Fruit fly (Drosophila melanogaster) whole organism, embryonic: ENCODE results near the gene CG7966.
A peak's percentile ranks its signal among the peaks of the same experiment; 100 is the strongest.

Experiments used
- CG10565 ChIP-seq: fragments of 200-800 bp; sonication (Bioruptor generic); optimal IDR thresholded peaks from 3 replicates; lab custom pipeline; 2016; ENCODE audit warnings: missing biosample characterization, mild to moderate bottlenecking, missing genetic modification characterization
- CG10959 ChIP-seq: fragments of 200-800 bp; sonication (Bioruptor generic); IDR thresholded peaks from 2 replicates; pipeline ENCODE4 v1.3.6; 2022; ENCODE audit warnings: missing biosample characterization, missing genetic modification characterization
- CG12071 ChIP-seq: fragments of 200-800 bp; sonication (Bioruptor generic); optimal IDR thresholded peaks from 3 replicates; lab custom pipeline; 2018; ENCODE audit warnings: missing biosample characterization, mild to moderate bottlenecking, missing genetic modification characterization
- CG12744 ChIP-seq: fragments of 200-800 bp; sonication (Bioruptor generic); optimal IDR thresholded peaks from 2 replicates; lab custom pipeline; 2016; ENCODE audit warnings: missing biosample characterization, missing genetic modification characterization
- CG12769 ChIP-seq: fragments of 200-800 bp; sonication (Bioruptor generic); optimal IDR thresholded peaks from 2 replicates; lab custom pipeline; 2019; ENCODE audit warnings: missing biosample characterization, mild to moderate bottlenecking, missing genetic modification characterization, moderate library complexity
- CG14860 ChIP-seq: fragments of 200-800 bp; sonication (Bioruptor generic); IDR thresholded peaks from 3 replicates; pipeline ENCODE4 v1.3.6; 2022; ENCODE audit warnings: missing biosample characterization, missing genetic modification characterization; ENCODE audit not compliant: partially characterized antibody
- CG15696 ChIP-seq: fragments of 200-800 bp; sonication (Bioruptor generic); optimal IDR thresholded peaks from 2 replicates; lab custom pipeline; 2019; ENCODE audit warnings: missing biosample characterization, mild to moderate bottlenecking, missing genetic modification characterization, moderate library complexity
- CG17361 ChIP-seq: fragments of 200-800 bp; sonication (Bioruptor generic); IDR thresholded peaks from 3 replicates; pipeline ENCODE4 v1.3.6; 2022; ENCODE audit warnings: missing biosample characterization, missing genetic modification characterization
- CG17829 ChIP-seq: fragments of 200-800 bp; optimal IDR thresholded peaks from 2 replicates; lab custom pipeline; 2019; ENCODE audit warnings: missing biosample characterization, mild to moderate bottlenecking, missing genetic modification characterization, moderate library complexity
- CG18764 ChIP-seq: fragments of 200-800 bp; sonication (Bioruptor generic); optimal IDR thresholded peaks from 3 replicates; lab custom pipeline; 2016; ENCODE audit warnings: missing biosample characterization, missing genetic modification characterization
- CG2889 ChIP-seq: fragments of 200-800 bp; sonication (Bioruptor generic); IDR thresholded peaks from 3 replicates; pipeline ENCODE4 v1.3.6; 2022; ENCODE audit warnings: missing biosample characterization, missing genetic modification characterization
- CG30020 ChIP-seq: fragments of 200-800 bp; optimal IDR thresholded peaks from 2 replicates; lab custom pipeline; 2019; ENCODE audit warnings: missing biosample characterization, mild to moderate bottlenecking, missing genetic modification characterization, moderate library complexity
- CG3726 ChIP-seq: fragments of 200-800 bp; sonication (Bioruptor generic); IDR thresholded peaks from 3 replicates; pipeline ENCODE4, ENCODE4 v1.3.6; 2022; ENCODE audit warnings: missing biosample characterization, missing genetic modification characterization
- CG4360 ChIP-seq: fragments of 200-800 bp; sonication (Bioruptor generic); IDR thresholded peaks from 2 replicates; pipeline ENCODE4 v1.3.6; 2022; ENCODE audit warnings: missing biosample characterization, missing genetic modification characterization
- CG5180 ChIP-seq: fragments of 200-800 bp; sonication (Bioruptor generic); optimal IDR thresholded peaks from 3 replicates; lab custom pipeline; 2017; ENCODE audit warnings: missing biosample characterization, missing genetic modification characterization, mild to moderate bottlenecking, moderate library complexity, missing genetic modification reagents
- CG6175 ChIP-seq: fragments of 200-800 bp; sonication (Bioruptor generic); IDR thresholded peaks from 3 replicates; pipeline ENCODE4 v1.3.6; 2022; ENCODE audit warnings: missing biosample characterization, missing genetic modification characterization
- Camta ChIP-seq: fragments of 200-800 bp; sonication (Bioruptor generic); optimal IDR thresholded peaks from 2 replicates; lab custom pipeline; 2016; ENCODE audit warnings: missing biosample characterization, missing genetic modification characterization
- Dbx ChIP-seq: fragments of 200-800 bp; sonication (Bioruptor generic); IDR thresholded peaks from 3 replicates; pipeline ENCODE4 v1.3.6; 2022; ENCODE audit warnings: missing biosample characterization, missing genetic modification characterization
- Gug ChIP-seq: fragments of 200-800 bp; sonication (Bioruptor generic); IDR thresholded peaks from 4 replicates; pipeline ENCODE4 v1.3.6; 2022; ENCODE audit warnings: missing biosample characterization, missing genetic modification characterization
- Hmr ChIP-seq: fragments of 200-800 bp; sonication (Bioruptor generic); optimal IDR thresholded peaks from 3 replicates; lab custom pipeline; 2017; ENCODE audit warnings: mild to moderate bottlenecking, missing biosample characterization, missing genetic modification reagents, missing genetic modification characterization
- Six4 ChIP-seq: fragments of 200-800 bp; sonication (Bioruptor generic); optimal IDR thresholded peaks from 2 replicates; lab custom pipeline; 2016; ENCODE audit warnings: missing biosample characterization, missing genetic modification characterization
- Sox100B ChIP-seq: fragments of 200-800 bp; sonication (Bioruptor generic); optimal IDR thresholded peaks from 3 replicates; lab custom pipeline; 2018; ENCODE audit warnings: missing biosample characterization, mild to moderate bottlenecking, missing genetic modification characterization
- Sox102F ChIP-seq: fragments of 200-800 bp; sonication (Bioruptor generic); optimal IDR thresholded peaks from 2 replicates; lab custom pipeline; 2018; ENCODE audit warnings: missing biosample characterization, mild to moderate bottlenecking, missing genetic modification characterization, moderate library complexity
- Trl ChIP-seq, 3 experiments: fragments of >200 bp in 2 of 3; fragments of 200-800 bp in 1 of 3; sonication (Bioruptor generic) in 1 of 3; optimal IDR thresholded peaks; 2 replicates in 1 of 3; 3 replicates in 2 of 3; lab custom pipeline; 2016 to 2017; ENCODE audit warnings: missing biosample characterization in 1 of 3, missing genetic modification characterization in 1 of 3
- Usf ChIP-seq: fragments of 200-800 bp; sonication (Bioruptor generic); optimal IDR thresholded peaks from 2 replicates; lab custom pipeline; 2017; ENCODE audit warnings: missing genotype, missing biosample characterization, missing genetic modification characterization
- aop ChIP-seq: fragments of 200-800 bp; sonication (Bioruptor generic); IDR thresholded peaks from 2 replicates; pipeline ENCODE4 v1.3.6; 2022; ENCODE audit warnings: missing biosample characterization, missing genetic modification characterization
- ara ChIP-seq: fragments of 200-800 bp; sonication (Bioruptor generic); IDR thresholded peaks from 2 replicates; pipeline ENCODE4 v1.3.6; 2022; ENCODE audit warnings: missing biosample characterization, missing genetic modification characterization
- bcd ChIP-seq: fragments of 200-800 bp; sonication (Bioruptor generic); optimal IDR thresholded peaks from 2 replicates; lab custom pipeline; 2017; ENCODE audit warnings: missing biosample characterization, mild to moderate bottlenecking, missing genetic modification characterization
- chif ChIP-seq, 2 experiments: fragments of 200-800 bp; sonication (Bioruptor generic); optimal IDR thresholded peaks; 3 replicates each; lab custom pipeline; 2016; ENCODE audit warnings: missing biosample characterization in 2 of 2, missing genetic modification characterization in 2 of 2
- dysf ChIP-seq: fragments of 200-800 bp; sonication (Bioruptor generic); IDR thresholded peaks from 3 replicates; pipeline ENCODE4 v1.3.6; 2022; ENCODE audit warnings: missing biosample characterization, missing genetic modification characterization
- ewg ChIP-seq: fragments of 200-800 bp; sonication (Bioruptor generic); optimal IDR thresholded peaks from 3 replicates; lab custom pipeline; 2017; ENCODE audit warnings: mild to moderate bottlenecking, missing biosample characterization, missing genetic modification reagents, missing genetic modification characterization
- fd102C ChIP-seq: fragments of 200-800 bp; sonication (Bioruptor generic); optimal IDR thresholded peaks from 2 replicates; lab custom pipeline; 2018; ENCODE audit warnings: missing biosample characterization, mild to moderate bottlenecking, missing genetic modification characterization, moderate library complexity
- fd96Cb ChIP-seq: fragments of 200-800 bp; sonication (Bioruptor generic); optimal IDR thresholded peaks from 2 replicates; lab custom pipeline; 2018; ENCODE audit warnings: missing biosample characterization, mild to moderate bottlenecking, missing genetic modification characterization, moderate library complexity
- jumu ChIP-seq: fragments of 200-800 bp; sonication (Bioruptor generic); optimal IDR thresholded peaks from 3 replicates; lab custom pipeline; 2016; ENCODE audit warnings: missing biosample characterization, missing genetic modification characterization
- kni ChIP-seq: fragments of 200-800 bp; sonication (Bioruptor generic); optimal IDR thresholded peaks from 3 replicates; lab custom pipeline; 2017; ENCODE audit warnings: mild to moderate bottlenecking, missing biosample characterization, missing genetic modification reagents, missing genetic modification characterization
- lilli ChIP-seq: fragments of 200-800 bp; sonication (Bioruptor generic); optimal IDR thresholded peaks from 3 replicates; lab custom pipeline; 2016; ENCODE audit warnings: missing biosample characterization, missing genetic modification characterization
- lola ChIP-seq, 3 experiments: fragments of >200 bp in 2 of 3; fragments of 200-800 bp in 1 of 3; sonication (Bioruptor generic) in 1 of 3; optimal IDR thresholded peaks; 2 replicates each; lab custom pipeline; 2017 to 2019; ENCODE audit warnings: missing biosample characterization in 3 of 3, missing genetic modification characterization in 3 of 3, mild to moderate bottlenecking in 1 of 3, moderate library complexity in 1 of 3
- mirr ChIP-seq: fragments of 200-800 bp; sonication (Bioruptor generic); optimal IDR thresholded peaks from 3 replicates; lab custom pipeline; 2018; ENCODE audit warnings: missing biosample characterization, mild to moderate bottlenecking, missing genetic modification characterization
- nerfin-1 ChIP-seq: fragments of 200-800 bp; sonication (Bioruptor generic); optimal IDR thresholded peaks from 3 replicates; lab custom pipeline; 2019; ENCODE audit warnings: missing biosample characterization, mild to moderate bottlenecking, missing genetic modification characterization, moderate library complexity
- nmo ChIP-seq: fragments of 200-800 bp; sonication (Bioruptor generic); optimal IDR thresholded peaks from 2 replicates; lab custom pipeline; 2018; ENCODE audit warnings: missing biosample characterization, mild to moderate bottlenecking, missing genetic modification characterization, moderate library complexity
- odd ChIP-seq: fragments of 200-800 bp; sonication (Bioruptor generic); optimal IDR thresholded peaks from 2 replicates; lab custom pipeline; 2017; ENCODE audit warnings: missing biosample characterization, mild to moderate bottlenecking, missing genetic modification characterization
- salm ChIP-seq: fragments of 200-800 bp; sonication (Bioruptor generic); optimal IDR thresholded peaks from 2 replicates; lab custom pipeline; 2018; ENCODE audit warnings: missing biosample characterization, mild to moderate bottlenecking, missing genetic modification characterization
- sens ChIP-seq: fragments of 200-800 bp; sonication (Bioruptor generic); peaks from one replicate; lab custom pipeline; 2016; ENCODE audit warnings: missing biosample characterization, missing genetic modification characterization
- sima ChIP-seq: fragments of 200-800 bp; sonication (Bioruptor generic); optimal IDR thresholded peaks from 2 replicates; lab custom pipeline; 2016; ENCODE audit warnings: missing biosample characterization, missing genetic modification characterization
- slp2 ChIP-seq: fragments of 200-800 bp; sonication (Bioruptor generic); optimal IDR thresholded peaks from 2 replicates; lab custom pipeline; 2016; ENCODE audit warnings: missing biosample characterization, missing genetic modification characterization
- stc ChIP-seq: fragments of 200-800 bp; sonication (Bioruptor generic); IDR thresholded peaks from 2 replicates; pipeline ENCODE4 v1.3.6; 2022; ENCODE audit warnings: missing biosample characterization, missing genetic modification characterization
- stwl ChIP-seq: fragments of 200-800 bp; sonication (Bioruptor generic); optimal IDR thresholded peaks from 3 replicates; lab custom pipeline; 2018; ENCODE audit warnings: missing biosample characterization, mild to moderate bottlenecking, missing genetic modification characterization, moderate library complexity
- ttk ChIP-seq: fragments of 200-800 bp; sonication (Bioruptor generic); IDR thresholded peaks from 2 replicates; pipeline ENCODE4 v2.1.2; 2022; ENCODE audit warnings: missing biosample characterization, missing genetic modification characterization

Gene CG7966

DNA sequence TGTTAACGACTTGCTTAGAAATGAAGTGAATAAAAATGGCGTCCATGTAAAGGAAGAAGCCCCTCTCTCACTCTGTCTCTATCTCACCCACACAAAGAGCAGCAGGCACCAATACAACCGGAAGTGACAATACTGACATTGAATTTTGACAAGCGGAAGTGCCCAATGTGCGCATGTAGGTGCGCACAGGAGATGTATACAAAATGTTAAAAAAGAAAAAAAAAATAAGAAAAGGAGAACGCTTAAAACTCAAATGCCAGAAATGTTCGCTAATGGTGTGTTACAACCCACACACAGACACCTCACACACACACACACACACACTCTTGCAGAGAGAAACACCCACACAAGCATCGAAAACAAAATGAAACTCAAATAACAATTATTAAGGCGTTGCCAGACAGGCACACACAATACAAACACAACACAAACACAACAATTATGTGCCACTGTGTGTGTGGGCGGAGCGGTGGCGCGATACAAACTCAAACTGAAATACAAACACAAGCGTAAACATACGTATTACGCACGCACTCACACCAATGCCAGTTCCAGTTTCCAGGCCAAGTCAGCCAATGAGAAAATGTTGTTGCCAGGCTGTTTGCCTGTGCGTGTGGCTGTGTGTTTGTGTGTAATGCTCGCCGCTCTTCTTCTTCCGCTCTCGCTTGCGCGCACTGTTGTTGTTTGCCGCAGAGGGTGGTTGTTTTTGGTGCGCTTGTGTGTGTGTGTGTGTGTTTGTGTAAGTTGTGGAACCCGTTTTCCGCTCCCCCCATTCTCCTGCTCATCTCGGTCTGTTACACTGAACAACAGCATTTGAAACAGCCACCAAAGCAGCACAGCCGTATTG is 12.7 kb upstream of the CG7966 start (continued):
- TF ChIP-seq sima (GFP tag; lab: Kevin White, UChicago) (no peak), CG5180 (GFP tag; lab: Kevin White, UChicago) (no peak), mirr (peak; percentile 62), CG10565 (GFP tag; lab: Kevin White, UChicago) (no peak), slp2 (GFP tag; lab: Kevin White, UChicago) (no peak), odd (GFP tag; lab: Kevin White, UChicago) (peak; percentile 28), chif (GFP tag; optimal IDR thresholded peaks at IDR 0.05; lab: Kevin White, UChicago) (peak in 1 of 2 experiments; percentile 41), Dbx (GFP tag; lab: Robert Waterston, UW) (no peak), CG12744 (no peak), Gug (GFP tag; lab: Robert Waterston, UW) (peak; percentile 34; the same call in 1 of the 4 replicates), Sox102F (no peak), fd96Cb (tag; lab: Kevin White, UChicago) (no peak), CG15696 (tag; lab: Kevin White, UChicago) (peak; percentile 39), salm (tag; lab: Kevin White, UChicago) (no peak), nerfin-1 (peak; percentile 48), CG30020 (tag; lab: Kevin White, UChicago) (no peak), stc (GFP tag; lab: Robert Waterston, UW) (0 out of 2 replicates have a peak, but pooled peaks have one; percentile 14), lola (GFP tag; optimal IDR thresholded peaks at IDR 0.05; lab: Kevin White, UChicago) (peak in 2 of 3 experiments; percentile 1 to 91), CG14860 (GFP tag; lab: Robert Waterston, UW) (no peak), bcd (GFP tag; lab: Kevin White, UChicago) (no peak), ttk (GFP tag; lab: Robert Waterston, UW) (peak; percentile 85), Trl (optimal IDR thresholded peaks at IDR 0.05; lab: Kevin White, UChicago) (peak; percentile 35 to 63), Trl (GFP tag; optimal IDR thresholded peaks at IDR 0.05; lab: Kevin White, UChicago) (no peak), Six4 (no peak), CG10959 (peak; percentile 31; the same call in 1 of the 2 replicates), CG3726 (GFP tag; lab: Robert Waterston, UW) (no peak), Usf (GFP tag; lab: Kevin White, UChicago) (no peak), kni (GFP tag; lab: Kevin White, UChicago) (peak; percentile 83), CG17361 (GFP tag; lab: Robert Waterston, UW) (0 out of 3 replicates have a peak, but pooled peaks have one; percentile 23), ara (GFP tag; lab: Robert Waterston, UW) (no peak), CG18764 (GFP tag; lab: Kevin White, UChicago) (no peak), CG4360 (GFP tag; lab: Robert Waterston, UW) (peak; percentile 84), CG2889 (no peak), Camta (GFP tag; lab: Kevin White, UChicago) (no peak), lilli (no peak), dysf (GFP tag; lab: Robert Waterston, UW) (no peak), CG17829 (peak; percentile 28), Hmr (peak; percentile 8), CG12071 (no peak), sens (GFP tag; lab: Kevin White, UChicago) (peak; percentile 70), aop (GFP tag; lab: Robert Waterston, UW) (no peak), CG6175 (GFP tag; lab: Robert Waterston, UW) (no peak), stwl (tag; lab: Kevin White, UChicago) (no peak), ewg (GFP tag; lab: Kevin White, UChicago) (peak; percentile 71), jumu (no peak), CG12769 (no peak), fd102C (peak; percentile 5), Sox100B (GFP tag; lab: Kevin White, UChicago) (no peak), nmo (GFP tag; lab: Kevin White, UChicago) (peak; percentile 46)
